Fruit fly (Drosophila melanogaster) ovary, adult (tissue): ENCODE data around the gene CG8369.

Source experiments
- CG17801 ChIP-seq: fragments of 200-800 bp; optimal IDR thresholded peaks from 2 replicates; lab custom pipeline; 2019; ENCODE audit warnings: missing biosample characterization, mild to moderate bottlenecking, missing genetic modification characterization, moderate library complexity; ENCODE audit not compliant: partially characterized antibody

The CG8369 gene

DNA sequence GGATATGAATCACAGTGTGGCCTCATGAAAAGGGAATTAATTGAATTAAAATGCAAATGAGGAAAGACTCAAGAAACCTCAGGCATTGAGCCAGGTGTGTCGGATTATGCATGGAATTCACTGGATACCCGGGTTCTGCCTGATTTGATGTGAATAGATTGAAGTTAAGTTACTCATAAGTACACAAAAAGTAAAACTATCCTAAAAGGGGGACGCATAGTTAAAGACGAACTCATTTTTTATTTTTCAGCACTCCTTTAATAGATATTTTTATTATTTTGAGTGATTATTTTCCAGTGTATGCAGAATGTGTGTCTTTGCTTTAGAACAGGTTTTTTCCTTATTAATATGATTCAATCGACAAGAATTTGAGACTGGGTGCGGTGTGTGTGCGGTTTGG is 31.4 kb downstream of the CG8369 start:
- TF ChIP-seq CG17801 (GFP tag; lab: Kevin White, UChicago): no peak

DNA sequence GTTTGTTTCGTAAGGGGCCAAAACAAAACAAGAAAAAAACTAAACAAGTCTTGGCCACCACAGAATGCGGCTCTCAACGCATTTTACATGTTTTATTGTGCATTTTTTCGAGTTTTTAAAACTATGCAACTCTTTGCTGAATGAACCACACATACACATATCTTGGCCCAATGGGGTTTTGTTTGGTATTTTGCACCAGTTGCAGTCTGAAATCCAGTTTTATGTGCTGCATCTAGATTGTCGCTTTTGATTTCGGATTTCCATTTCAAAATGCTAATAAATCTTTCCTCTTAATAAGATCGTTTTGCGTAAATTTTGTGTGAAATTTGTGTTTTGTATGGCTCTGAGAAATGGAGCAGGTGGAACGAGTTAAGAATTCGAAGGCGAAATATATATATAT is 31.9 kb downstream of the CG8369 start:
- no peak for TF ChIP-seq CG17801 (GFP tag; lab: Kevin White, UChicago)

DNA sequence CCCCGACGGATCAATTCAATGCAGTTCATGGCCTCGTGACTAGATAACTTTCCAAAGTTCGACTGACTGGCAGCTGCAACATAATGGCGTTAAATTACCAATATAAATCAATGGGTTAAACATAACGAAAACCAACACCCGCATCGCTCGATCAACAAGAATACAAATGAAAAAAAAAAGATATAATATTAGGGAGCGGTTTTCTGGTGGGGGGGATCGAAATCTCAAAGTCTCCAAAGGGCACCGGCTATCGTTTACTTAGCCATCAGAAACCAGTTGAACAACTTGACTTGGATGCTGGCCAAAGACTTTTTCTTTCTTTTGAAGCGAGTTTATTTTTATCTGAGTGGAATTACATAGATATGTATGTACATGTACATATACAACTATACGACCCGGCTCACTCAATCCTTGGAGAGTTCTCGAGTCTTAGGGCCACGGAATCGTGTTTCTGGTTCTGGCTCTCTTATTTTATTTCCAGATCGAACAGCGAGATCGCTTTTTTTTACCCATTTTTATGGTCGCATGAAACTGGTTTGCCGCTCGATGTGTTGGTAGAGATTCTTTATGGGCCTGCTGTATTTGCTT is 32.9 kb downstream of the CG8369 start:
- no peak for TF ChIP-seq CG17801 (GFP tag; lab: Kevin White, UChicago)

DNA sequence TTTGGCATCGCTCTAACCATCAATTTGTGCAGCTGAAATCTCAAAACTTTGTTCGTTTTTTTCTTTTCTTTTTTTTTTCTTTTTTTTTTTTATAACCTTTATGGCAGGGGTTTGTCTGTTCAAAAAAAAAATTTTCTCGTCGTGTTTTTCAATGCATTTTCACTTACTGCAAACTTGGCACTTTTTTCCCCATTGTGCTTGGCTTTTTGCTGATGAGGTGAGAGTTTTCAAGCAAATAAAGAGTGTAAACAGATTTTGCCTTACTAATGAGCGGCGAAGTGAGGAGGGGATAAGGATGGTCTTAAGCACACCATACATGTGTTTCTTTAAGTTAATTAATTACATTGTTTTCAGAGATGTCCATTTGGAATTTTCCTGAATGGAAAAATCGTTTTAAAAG is 34.4 kb downstream of the CG8369 start:
- no peak for TF ChIP-seq CG17801 (GFP tag; lab: Kevin White, UChicago)

DNA sequence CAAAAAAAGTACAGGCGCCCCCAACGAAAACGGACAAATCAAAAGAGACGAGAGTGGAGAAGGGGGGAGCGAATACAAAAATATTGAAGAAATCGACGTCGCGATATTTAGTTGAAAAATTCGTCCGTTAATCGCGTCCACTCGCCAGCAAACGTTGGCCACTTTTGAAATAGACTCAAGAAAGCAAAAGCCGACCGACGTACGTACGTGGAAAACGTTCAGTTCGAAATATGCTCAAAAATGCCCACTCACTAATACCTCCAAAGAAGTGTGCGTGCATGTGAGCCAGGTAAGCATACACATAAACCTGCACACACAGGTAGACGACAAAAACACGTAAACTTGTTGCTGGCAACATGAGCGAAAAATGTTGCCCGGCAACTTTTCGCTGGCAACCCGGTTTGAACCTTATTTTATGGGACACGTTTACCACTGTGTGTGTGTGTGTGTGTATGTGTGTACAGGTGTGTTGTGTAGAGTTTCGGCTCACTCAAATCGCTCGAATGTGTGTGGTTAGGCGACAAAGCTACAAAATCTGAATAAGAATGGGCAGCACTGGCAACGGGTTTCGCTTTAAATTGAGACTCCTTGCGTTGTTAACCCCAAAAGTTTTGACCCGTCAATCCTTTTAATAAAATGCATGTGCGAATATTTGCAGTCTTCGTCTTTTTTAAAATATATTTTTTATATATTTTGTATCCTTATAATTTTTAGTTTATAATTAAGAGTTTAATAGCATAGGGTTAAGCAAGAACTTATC is 35.9 kb downstream of the CG8369 start:
- no peak for TF ChIP-seq CG17801 (GFP tag; lab: Kevin White, UChicago)

DNA sequence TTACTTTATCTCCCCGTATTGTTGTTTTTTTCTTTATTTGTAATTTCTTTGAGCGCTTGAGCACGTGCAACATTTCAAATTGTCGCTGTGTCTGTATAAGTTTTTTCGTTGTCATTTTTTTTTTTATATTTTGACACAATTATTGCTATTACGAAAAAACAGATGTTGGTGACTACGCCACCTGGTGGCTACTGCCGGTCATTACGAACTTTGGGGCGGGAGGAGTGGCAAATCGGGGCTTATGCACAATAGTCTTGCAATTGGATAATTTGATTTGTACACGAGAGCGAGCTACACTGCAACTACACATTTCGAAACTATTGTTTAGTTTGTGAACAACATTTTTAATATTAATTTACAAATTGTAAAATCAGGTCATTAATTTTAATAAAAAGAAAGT is 37.5 kb downstream of the CG8369 start:
- TF ChIP-seq CG17801 (GFP tag; lab: Kevin White, UChicago): no peak

DNA sequence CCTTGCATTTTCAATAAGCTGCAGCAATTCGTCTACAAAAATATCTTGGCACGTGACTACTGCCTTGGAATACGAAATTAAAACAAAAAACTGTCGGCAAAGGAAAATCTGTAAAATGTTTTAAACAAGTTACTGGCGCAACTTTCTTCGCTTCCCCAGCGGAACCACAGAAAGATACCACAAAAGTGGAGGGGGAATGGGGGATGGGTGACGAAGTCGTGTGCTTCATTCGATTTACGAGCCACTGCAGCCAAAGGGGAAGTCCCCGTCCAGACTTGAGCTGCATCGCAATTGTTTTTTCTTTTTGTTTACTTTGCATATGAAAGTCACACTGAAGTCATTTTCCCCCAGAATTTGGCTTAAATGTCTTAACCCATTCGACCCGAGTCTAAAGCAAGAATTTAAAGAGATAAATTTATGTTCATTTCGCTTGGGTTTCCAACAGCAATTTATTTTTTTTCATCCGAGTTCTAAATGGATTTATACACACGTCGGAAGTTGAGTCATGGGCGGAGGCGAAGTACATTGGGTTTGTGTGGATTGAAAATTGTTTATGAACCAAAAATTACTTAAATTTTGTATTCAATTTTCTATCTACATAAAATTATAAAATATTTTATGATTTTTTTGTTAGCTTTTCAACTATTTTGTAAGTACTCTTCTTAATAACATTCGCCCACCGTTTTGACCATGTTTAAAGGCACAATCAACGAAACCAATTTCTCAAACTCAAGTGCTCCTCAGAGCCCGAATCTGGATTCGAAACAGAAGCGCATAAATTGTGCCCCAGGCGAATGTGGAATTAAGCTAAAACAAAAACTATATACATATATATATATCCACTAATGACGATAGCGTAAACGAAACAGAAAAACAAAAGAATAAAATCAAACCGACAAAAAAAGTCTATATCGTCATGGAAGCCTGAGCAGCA is 38.6 kb downstream of the CG8369 start:
- no peak for TF ChIP-seq CG17801 (GFP tag; lab: Kevin White, UChicago)

DNA sequence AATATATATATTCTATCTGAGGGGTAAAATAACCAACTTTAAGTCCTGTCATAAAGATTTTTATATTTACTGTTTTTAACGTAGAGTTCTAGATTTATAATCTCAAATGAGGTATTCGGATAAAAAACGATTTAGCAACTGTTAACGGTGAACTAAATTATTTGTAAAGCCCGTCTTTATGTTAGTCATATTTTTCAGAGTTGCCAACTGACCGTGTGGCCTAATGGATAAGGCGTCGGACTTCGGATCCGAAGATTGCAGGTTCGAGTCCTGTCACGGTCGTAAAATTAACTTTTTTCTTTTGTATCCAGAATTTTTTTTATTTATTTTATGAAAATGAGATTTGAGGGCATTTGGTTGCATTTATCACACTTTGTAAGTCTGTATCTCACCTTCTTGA is 39.9 kb downstream of the CG8369 start:
- TF ChIP-seq CG17801 (GFP tag; lab: Kevin White, UChicago): no peak

DNA sequence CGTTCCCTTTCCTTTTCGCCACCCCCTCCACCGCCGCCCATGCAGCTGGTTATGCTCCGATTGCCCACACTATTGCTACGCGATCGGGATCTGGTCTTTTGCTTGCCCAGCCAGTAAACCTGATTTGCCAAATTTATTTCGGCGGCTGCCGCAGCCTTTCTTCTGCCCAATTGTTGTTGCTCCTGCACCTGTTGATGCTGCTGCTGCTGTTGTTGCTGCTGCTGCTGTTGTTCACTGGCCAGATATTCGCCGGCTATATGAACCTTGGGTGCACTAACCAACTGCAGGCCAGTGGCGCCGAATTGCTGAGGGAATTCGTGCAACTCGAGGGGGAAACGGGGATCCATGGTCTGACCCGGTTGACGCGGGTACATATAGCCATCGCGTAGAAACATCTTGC is 40.4 kb downstream of the CG8369 start:
- TF ChIP-seq CG17801 (GFP tag; lab: Kevin White, UChicago): no peak

DNA sequence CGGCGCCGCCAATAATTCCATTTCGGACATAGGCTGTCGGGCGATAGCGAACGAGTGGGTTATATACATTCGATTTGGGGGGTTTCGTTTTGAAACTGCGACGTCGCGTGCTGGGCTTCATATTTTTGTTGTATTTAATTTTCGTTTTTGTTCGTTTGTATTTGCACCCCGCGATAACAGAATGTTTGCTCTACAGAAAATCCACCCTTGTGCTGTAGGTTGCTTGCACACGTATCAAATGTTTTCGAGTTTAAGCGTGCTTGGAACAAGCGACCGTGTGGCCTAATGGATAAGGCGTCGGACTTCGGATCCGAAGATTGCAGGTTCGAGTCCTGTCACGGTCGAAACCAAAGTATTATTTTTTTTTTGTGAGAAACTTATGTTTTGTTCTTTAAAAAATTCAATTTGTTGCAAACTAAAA is 40.9 kb downstream of the CG8369 start:
- no peak for TF ChIP-seq CG17801 (GFP tag; lab: Kevin White, UChicago)

DNA sequence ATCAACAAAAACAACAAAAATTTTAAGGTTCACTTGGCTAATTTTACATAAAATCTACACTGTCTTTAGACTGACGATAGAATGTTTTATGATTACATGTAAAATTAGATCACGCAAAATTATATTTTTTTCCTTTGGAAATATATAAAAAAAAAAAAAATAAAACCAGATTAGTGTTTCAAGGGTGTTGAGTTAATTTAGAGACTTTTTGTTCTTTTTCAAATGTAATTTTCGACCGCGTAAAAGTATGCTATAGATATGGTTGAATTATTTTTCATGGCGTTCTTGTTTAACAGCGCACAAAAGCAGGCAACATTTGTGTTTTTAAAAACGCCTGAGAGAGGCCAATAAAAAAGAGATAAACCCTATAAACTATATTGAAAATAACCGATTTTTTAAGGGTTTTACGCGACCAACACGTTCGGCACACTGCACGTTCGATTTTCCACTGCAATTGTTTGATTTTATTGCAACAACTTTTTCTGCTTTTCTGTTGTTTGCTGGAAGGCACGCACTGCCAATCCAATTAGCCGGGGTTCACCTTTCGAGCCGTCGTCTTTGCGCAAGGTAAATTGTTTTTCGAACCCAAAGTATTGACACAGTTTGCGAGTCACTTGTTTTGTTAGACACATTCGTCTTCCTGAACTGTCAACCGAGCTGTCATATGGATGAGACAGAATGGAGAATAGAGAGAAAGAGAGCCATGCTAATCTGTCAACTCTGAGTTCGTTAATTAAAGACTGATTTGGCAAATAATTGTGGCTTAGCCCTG is 41.5 kb downstream of the CG8369 start:
- TF ChIP-seq CG17801 (GFP tag; lab: Kevin White, UChicago): peak; percentile 29

DNA sequence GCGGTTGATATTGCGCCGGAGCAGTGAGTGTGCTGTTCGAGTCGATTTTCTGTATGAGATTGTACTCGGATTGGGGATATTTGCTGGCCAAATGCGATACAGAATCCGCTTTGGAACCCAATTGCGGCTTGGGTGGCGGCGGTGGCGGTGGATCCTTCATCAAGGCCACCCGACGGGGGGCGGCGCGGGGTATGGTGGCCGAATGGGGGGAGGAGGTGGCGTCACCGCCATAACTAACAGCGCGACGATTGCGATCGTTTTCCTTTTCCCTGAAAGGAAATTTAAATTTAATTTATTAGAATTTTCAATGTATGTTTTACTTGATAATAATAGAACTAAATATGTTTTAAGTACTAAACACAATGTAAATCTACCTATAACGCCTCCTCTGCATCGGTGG is 43.2 kb downstream of the CG8369 start:
- TF ChIP-seq CG17801 (GFP tag; lab: Kevin White, UChicago): no peak

DNA sequence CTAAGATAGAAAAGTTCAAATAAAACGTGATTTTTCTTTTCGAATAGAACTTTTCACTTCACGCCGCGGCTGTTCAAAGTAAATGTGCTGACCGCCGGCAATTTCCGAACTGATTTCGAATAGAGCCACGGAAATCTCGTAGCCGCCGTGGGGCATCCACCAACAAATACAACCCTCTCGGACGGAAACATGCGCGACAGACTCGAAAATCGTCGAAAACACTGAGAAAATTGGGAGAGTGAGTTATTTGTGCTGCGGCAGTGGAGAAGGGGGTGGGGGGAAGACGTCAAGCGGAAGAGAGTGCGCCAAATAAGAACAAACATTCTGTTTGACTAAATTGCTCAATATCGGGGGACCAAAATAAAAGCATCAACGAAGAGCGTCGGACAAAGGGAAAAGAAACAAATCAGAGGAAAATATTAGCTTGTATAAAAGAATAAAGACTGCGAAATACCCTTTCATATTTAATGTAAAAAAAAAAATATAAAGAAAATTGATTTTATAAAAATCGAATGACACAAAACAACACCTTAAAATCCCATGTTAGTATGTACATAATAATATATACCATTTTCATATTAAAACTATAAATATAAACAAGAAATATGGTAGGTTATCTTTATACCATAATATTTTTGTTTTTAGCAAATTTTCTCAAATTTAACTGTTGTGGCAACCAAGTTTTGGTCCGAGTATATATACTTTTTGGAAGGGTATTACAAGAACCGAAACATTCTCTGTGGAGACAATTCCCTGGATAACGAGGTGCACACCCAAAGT is 45.7 kb downstream of the CG8369 start:
- TF ChIP-seq CG17801 (GFP tag; lab: Kevin White, UChicago): no peak
